Worm (Caenorhabditis elegans) whole organism, L4 larva: ENCODE data around the gene cnp-3.

Experiments
- lin-15B ChIP-seq: fragments of 150-350 bp; sonication (generic microtip); optimal IDR thresholded peaks from 3 replicates; lab custom pipeline; 2014; ENCODE audit warnings: missing biosample characterization, missing genetic modification characterization
- mdl-1 ChIP-seq, 2 experiments: fragments of 150-350 bp in 1 of 2; sonication (generic microtip) in 1 of 2; optimal IDR thresholded peaks; 2 replicates each; lab custom pipeline; 2014 to 2017; ENCODE audit warnings: missing biosample characterization in 2 of 2, missing genetic modification characterization in 2 of 2
- nhr-11 ChIP-seq: fragments of 150-350 bp; optimal IDR thresholded peaks from 2 replicates; lab custom pipeline; 2014; ENCODE audit warnings: missing biosample characterization, missing genetic modification characterization
- unc-39 ChIP-seq: sonication (generic microtip); optimal IDR thresholded peaks from 2 replicates; lab custom pipeline; 2017; ENCODE audit warnings: missing biosample characterization, missing genetic modification characterization

- TF ChIP-seq unc-39 (tag; lab: Kevin White, UChicago) (no peak), mdl-1 (tag; optimal IDR thresholded peaks at IDR 0.05; lab: Kevin White, UChicago) (no peak), nhr-11 (tag; lab: Kevin White, UChicago) (no peak), lin-15B (no peak)
Observed at ce11 chrX:17093199-17093598, 44.7 kb downstream of the cnp-3 start, which contains the start of gene C08A9.3.
